Worm (Caenorhabditis elegans): ENCODE measurements around the gene gpc-1.

DNA sequence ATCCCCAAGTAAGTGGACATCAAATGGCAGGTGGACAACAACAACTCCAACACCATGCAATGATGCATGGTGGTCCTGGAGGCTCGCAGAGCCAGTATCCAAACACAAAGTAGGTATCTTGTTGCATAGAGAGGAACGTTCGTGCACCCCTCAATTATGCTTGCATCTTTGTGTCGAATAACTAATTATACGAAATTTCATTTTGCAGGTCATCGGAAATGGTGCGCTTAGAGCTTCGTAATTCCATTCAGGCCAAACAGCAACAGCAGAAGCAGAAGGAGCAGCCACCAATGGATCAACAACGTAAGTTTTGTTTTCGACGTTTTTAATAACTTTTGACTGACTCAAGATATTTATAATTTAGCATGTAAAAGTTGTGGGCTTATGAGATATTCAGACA, 31.6 kb upstream of the gpc-1 start:
- no peak for TF ChIP-seq sea-1 (GFP tag; conservative IDR thresholded peaks at IDR 0.05)
- no peak for TF ChIP-seq ceh-36 (tag; optimal IDR thresholded peaks at IDR 0.05)
- no peak for TF ChIP-seq flt-1 (GFP tag; IDR thresholded peaks at IDR 0.05)
- no peak for TF ChIP-seq hmbx-1 (tag; optimal IDR thresholded peaks at IDR 0.05)
- no peak for TF ChIP-seq hnd-1 (tag; optimal IDR thresholded peaks at IDR 0.05)
- TF ChIP-seq aly-1 (tag; optimal IDR thresholded peaks at IDR 0.05) = no peak
- no peak for TF ChIP-seq F13C5.2 (tag; optimal IDR thresholded peaks at IDR 0.05)

Measured in whole organism, early embryonic.